Fruit fly (Drosophila melanogaster): ENCODE data around the gene CG1789.

DNA sequence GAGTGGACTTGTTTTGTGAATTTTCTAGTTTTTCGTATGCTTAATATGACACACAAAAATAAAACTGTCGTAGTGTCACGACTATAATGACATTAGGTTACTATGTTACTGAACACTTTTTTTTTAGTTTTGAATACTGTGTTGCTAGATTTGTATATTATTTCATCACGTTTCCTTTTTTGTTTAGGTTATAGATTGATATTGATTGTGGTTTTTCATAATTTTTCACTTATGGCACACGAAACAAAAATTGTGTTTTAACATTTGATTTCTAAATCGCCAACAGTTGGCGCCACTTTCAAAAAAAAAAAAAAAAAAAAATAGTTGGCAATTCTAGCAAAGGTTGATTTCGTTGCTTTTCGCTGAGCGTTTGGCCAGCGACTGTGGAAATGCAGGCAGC is 26.8 kb upstream of the CG1789 start, which contains the start of gene CG11294:
- TF ChIP-seq eyg (GFP tag; optimal IDR thresholded peaks at IDR 0.05), result no peak
- no peak for TF ChIP-seq CG10321 (GFP tag; IDR thresholded peaks at IDR 0.05)

Measured in whole organism, embryonic.